Fruit fly (Drosophila melanogaster) whole organism, larva: Measurements from ENCODE around the gene cmpy.

Experiments
- noc ChIP-seq: fragments of 200-800 bp; sonication (Bioruptor generic); optimal IDR thresholded peaks from 3 replicates; lab custom pipeline; 2019; ENCODE audit warnings: missing biosample characterization, mild to moderate bottlenecking, missing genetic modification characterization, moderate library complexity

Gene cmpy

DNA sequence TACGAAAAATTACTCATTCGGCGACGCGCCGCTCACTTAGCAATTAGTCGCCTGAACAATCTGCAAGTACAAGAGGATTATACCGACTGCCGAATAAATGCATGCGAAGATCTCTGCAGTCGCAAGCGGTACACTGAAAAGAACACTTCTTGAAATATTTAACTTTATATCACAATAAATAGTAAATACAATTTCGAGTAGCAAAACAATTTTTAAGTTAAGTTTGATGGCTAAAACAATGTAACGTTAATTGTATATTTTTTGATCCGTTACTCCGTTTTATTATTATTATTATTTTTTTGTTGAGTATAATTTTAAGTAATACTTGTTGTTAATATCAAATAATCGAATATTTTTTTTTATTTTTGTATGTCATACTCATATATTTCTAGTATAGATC, 10.4 kb upstream of the cmpy start:
- TF ChIP-seq noc (tag; lab: Kevin White, UChicago): no peak

DNA sequence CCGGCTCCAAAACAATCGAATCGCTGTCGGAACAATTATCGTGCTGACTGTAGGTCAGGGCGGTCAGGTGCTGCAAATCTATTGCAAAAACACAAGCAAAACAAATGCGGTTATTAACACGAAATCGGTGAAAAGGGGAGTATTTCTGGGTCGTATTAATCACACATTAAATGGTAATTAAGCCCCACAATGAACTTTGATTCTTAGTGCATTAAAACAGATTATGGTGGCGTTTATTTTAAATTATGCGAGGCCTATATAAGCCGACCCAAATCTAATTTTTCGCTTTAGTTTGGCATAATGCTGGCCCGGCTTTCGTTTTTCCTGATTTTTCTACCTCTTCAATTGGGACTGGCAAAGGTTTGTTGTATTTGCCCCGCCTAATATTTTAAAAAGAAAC, 5.2 kb downstream of the cmpy start, which contains the start of gene CG34260:
Gene CG34260 (plus strand): TSS at position 301 of the 400 bp plus-strand sequence.
- TF ChIP-seq noc (tag; lab: Kevin White, UChicago): no peak

DNA sequence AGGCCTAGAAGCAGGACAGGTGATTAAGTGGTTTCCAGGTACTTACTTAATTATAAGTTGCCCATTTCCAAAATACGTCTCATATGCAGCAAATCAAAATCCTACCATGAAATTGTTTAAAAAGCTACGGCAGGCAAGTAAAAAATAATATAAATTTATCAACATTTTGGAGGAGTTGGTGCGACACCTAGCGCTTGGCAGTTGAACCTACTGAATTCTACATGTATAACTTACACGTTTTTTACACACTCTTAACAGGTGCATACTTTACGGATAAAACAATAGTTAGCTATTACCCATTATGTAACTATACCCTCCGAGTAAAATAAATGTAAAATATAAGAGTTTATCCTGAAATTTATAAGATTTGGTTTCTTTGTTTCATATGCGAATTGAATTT, 7.6 kb downstream of the cmpy start:
- no peak for TF ChIP-seq noc (tag; lab: Kevin White, UChicago)

DNA sequence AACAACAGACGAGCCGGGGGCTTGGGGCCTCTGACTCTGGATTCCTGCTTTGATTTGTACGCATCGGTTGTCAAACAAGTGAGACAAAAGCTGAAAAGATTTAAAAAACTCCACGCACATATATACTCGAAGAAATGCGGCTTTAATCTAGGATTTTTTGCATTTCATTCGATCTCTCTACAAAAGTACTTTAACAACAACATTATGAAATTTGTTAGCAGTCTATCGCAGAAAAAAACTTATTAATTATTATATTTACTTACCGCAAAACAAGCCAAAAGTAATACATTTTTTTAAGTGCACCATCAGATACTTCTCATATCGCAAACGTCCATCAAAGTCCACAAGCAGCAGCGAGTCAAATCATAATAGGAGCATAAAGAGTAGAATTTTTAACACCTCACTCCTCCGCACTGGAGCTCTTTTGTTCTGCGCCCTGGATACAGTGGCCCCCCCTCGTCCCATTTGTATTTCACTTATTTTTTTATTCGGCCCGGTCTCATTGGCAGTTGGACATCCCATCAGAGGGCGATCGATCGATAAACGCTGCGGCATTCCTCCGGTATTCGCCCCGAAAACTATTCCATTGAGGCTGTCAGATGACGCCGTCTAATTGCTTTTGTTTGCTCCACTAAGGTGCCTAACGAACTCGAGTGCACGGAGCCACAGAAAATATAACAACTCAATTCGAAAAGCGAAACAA, 8.4 kb downstream of the cmpy start:
- TF ChIP-seq noc (tag; lab: Kevin White, UChicago): no peak

- no peak for TF ChIP-seq noc (tag; lab: Kevin White, UChicago)
Observed at dm6 chr3L:20707217-20707616, 11.8 kb downstream of the cmpy start.

DNA sequence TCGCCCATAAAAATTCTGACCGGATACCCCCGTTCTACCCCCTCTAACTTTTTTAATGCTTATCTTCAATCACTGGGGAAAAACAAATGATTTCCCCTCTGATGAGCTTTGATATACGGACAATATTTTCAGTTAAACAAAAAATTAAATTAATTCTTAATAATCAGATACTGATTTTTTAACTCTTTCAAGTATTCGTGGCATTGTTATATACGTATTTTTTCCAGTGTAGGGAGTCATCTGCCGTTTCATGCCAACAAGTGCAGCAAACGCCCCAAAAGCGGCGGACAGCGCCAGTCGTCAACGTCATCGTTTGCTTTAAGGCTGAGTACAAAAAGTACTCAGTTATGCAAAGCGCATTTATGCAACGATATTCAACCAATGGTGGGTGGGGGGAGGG, 18.3 kb downstream of the cmpy start:
- TF ChIP-seq noc (tag; lab: Kevin White, UChicago): no peak

DNA sequence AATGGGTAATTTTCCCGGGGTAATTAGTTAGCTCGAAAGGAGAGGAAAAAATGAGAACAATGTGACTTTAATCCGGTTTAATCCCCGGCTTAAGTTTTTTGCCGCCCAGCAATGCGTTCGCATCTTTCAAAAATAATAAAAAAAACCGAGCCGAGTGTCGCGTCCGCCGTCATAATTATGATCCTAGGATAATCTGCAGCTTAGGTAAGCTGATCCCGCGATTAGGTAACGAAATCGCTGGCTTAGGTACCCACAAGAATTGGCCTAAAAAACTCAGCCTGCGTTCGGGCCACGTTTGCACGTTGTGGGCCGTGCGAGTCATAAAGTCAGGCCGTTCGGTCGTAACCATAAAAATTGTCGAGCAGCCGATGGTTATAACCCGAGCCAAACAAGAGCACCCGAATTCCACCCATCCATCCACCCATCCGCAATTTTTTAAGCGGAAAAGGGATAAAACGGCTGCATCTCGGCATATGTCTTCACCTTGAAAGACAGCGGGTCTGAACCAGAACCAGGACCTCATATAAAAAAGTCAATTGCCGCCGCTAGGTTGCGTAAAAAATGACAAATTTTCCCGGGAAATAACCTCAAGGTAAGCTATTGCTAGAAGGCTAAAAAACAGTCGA, 21.7 kb downstream of the cmpy start:
- no peak for TF ChIP-seq noc (tag; lab: Kevin White, UChicago)

- no peak for TF ChIP-seq noc (tag; lab: Kevin White, UChicago)
Observed at dm6 chr3L:20696494-20696893, 22.5 kb downstream of the cmpy start.

DNA sequence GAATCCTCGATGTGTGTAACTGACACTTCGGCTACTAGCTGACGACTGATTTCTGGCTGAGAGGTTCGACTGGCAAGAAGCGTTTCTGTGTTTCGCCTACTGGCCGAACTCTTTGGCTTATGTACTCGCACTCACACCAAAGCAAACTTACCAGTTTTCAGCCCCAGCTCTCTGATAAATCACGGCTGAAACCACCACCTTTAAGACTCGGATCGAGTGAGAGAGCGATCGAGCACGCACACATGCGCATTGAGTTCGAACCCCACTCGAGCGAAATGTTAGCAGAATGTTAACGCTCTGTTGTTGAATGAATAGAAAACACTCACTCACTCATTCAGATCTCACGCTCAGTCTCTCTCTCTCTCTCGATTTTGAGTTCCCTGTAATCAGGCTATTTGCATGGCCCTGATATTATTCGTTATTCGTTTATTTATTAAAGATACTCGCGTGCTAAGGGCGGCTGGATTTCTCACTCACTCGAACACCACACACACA, 23.6 kb downstream of the cmpy start, which contains the start of gene kni:
Gene kni (minus strand): TSS at position 51 of the 495 bp plus-strand sequence.
- no peak for TF ChIP-seq noc (tag; lab: Kevin White, UChicago)

DNA sequence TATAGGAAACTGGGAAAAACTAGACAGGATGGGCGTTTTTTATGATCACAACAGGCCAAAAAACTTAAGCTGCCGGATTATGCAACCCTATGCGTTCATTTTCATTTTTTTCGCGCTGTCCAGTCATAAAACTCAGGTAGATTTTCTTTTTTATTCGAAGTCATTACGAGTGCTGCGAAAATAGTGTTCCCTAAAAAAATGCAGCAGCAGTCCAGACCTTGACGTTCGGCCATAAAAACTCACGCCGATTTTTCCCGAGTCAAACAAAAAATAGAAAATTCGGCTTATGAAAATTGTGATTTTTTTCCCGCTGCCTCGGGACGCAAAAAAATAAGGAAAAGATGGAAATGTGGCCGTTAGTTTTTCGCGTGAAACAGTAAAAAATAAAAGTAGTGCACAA, 24.4 kb downstream of the cmpy start:
- TF ChIP-seq noc (tag; lab: Kevin White, UChicago): no peak

DNA sequence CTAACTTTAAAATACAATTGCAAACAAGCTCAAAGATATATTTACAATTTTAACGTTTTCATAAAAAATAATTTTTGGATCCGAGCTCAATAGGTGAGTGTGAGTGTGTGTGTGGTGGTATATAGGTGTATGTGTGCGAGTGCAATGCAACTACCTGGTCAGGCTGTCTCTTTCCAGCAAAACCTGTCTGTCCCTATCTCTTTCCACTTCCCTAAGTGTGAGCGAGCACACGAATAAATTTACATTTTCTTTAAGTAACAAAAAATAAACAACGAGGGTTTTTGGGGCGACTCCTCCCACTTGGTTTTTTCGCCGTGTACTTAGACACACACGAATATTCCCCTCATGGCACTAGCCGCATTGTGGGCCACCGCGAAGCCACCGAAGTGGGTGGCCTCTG, 26.5 kb downstream of the cmpy start:
- TF ChIP-seq noc (tag; lab: Kevin White, UChicago): no peak

DNA sequence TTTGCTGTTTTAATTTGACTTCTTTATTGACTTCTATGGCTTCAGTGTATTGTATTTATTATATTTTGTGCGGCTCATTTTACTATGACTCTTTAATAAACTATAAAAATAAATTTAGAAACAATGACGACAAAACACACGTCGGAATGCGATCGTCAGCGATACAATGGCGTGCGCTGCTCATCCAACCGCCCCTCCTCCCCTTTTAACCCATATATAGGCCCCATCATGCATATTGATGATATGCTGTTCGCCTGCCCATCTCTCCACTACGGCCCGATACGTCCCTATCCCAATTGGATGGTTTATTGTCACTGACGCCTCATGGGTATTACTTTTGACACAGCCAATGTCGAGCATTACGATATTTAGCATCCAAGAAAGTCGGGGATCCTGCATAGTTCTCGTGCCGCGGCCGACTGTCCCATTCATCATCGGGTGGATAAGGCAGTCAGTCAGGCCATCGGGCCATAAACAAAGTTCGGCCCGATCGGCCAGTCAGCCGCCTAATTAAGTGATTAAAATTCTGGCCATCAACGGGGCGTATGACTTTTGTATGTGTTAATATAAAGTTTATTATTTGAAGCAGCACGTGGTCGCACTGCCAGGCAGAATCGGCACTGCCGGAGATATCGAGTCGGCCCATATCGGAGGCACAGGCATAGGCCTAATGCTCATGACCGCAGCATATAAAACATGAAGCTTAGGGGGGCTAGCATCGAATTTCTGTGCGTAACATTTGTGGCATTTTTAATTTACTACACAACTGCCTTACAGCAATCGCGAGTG, 27.9 kb downstream of the cmpy start:
- no peak for TF ChIP-seq noc (tag; lab: Kevin White, UChicago)

DNA sequence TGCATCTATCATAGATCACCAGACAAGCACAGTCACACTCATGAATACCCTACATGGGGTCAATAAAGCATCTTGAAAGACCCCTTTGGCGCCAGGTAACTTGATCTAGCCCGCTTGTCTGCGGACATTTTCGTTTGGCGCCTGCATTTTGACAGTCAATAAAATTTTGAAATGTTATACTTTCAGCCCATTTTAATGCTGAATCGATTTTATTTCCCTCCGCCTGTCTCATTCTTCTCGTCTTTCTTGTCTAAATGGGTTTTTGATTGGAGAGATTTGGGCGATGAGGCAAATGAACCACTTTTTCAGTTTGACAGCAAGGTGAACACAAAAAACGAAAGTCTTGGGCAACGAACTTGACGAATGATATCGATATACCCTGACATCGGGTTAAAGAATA, 28.9 kb downstream of the cmpy start:
- TF ChIP-seq noc (tag; lab: Kevin White, UChicago): no peak

dm6 chr3L:20688194-20688785, 30.7 kb downstream of the cmpy start:
- no peak for TF ChIP-seq noc (tag; lab: Kevin White, UChicago)

- TF ChIP-seq noc (tag; lab: Kevin White, UChicago): no peak
Observed at dm6 chr3L:20687134-20687787, 31.7 kb downstream of the cmpy start.
